Fruit fly (Drosophila melanogaster) Kc167 (cell line): ENCODE measurements around the gene FoxK.

ENCODE experiments used
- Myc ChIP-seq: fragments of >200 bp; optimal IDR thresholded peaks from 2 replicates; lab custom pipeline; 2017; ENCODE audit warnings: missing external identifiers
- Sin3A ChIP-seq: fragments of >200 bp; optimal IDR thresholded peaks from 2 replicates; lab custom pipeline; 2018; ENCODE audit warnings: missing external identifiers
- h ChIP-seq: fragments of >200 bp; optimal IDR thresholded peaks from 3 replicates; lab custom pipeline; 2018; ENCODE audit warnings: missing external identifiers
- insv ChIP-seq: fragments of >200 bp; optimal IDR thresholded peaks from 3 replicates; lab custom pipeline; 2018; ENCODE audit warnings: missing external identifiers
- psq ChIP-seq: fragments of >200 bp; optimal IDR thresholded peaks from 2 replicates; lab custom pipeline; 2017; ENCODE audit warnings: missing external identifiers
- ttk ChIP-seq: sonication (Bioruptor generic); optimal IDR thresholded peaks from 2 replicates; lab custom pipeline; 2017; ENCODE audit warnings: missing external identifiers

dm6 chr3L:11119901-11120418, 623 bp downstream of the FoxK start:
- TF ChIP-seq psq (lab: Kevin White, UChicago) (no peak), ttk (lab: Kevin White, UChicago) (no peak), Myc (lab: Kevin White, UChicago) (no peak), insv (lab: Kevin White, UChicago) (no peak), Sin3A (no peak), h (lab: Kevin White, UChicago) (no peak)
